Fruit fly (Drosophila melanogaster) whole organism, embryonic: ENCODE data around the gene CG14410.

Source experiments
- B-H2 ChIP-seq: fragments of 200-800 bp; sonication (Bioruptor generic); optimal IDR thresholded peaks from 2 replicates; lab custom pipeline; 2018; ENCODE audit warnings: missing biosample characterization, mild to moderate bottlenecking, missing genetic modification characterization
- CG10321 ChIP-seq: fragments of 200-800 bp; sonication (Bioruptor generic); IDR thresholded peaks from 2 replicates; pipeline ENCODE4 v1.3.6; 2022; ENCODE audit warnings: missing biosample characterization, missing genetic modification characterization
- CG10431 ChIP-seq: fragments of 200-800 bp; sonication (Bioruptor generic); optimal IDR thresholded peaks from 3 replicates; lab custom pipeline; 2018; ENCODE audit warnings: missing biosample characterization, mild to moderate bottlenecking, missing genetic modification characterization
- CG10979 ChIP-seq: fragments of 200-800 bp; sonication (Bioruptor generic); optimal IDR thresholded peaks from 2 replicates; lab custom pipeline; 2018; ENCODE audit warnings: missing biosample characterization, mild to moderate bottlenecking, missing genetic modification characterization, moderate library complexity
- CG11093 ChIP-seq: fragments of 200-800 bp; sonication (Bioruptor generic); IDR thresholded peaks from 3 replicates; pipeline ENCODE4 v1.3.6; 2022; ENCODE audit warnings: missing biosample characterization, missing genetic modification characterization
- CG12236 ChIP-seq: fragments of 200-800 bp; sonication (Bioruptor generic); optimal IDR thresholded peaks from 2 replicates; lab custom pipeline; 2016; ENCODE audit warnings: missing biosample characterization, missing genetic modification characterization
- CG12659 ChIP-seq: fragments of 200-800 bp; sonication (Bioruptor generic); optimal IDR thresholded peaks from 3 replicates; lab custom pipeline; 2017; ENCODE audit warnings: mild to moderate bottlenecking, missing biosample characterization, missing genetic modification reagents, missing genetic modification characterization
- CG13296 ChIP-seq: fragments of 200-800 bp; sonication (Bioruptor generic); optimal IDR thresholded peaks from 3 replicates; lab custom pipeline; 2018; ENCODE audit warnings: missing biosample characterization, mild to moderate bottlenecking, missing genetic modification characterization
- CG14014 ChIP-seq: fragments of 200-800 bp; sonication (Bioruptor generic); IDR thresholded peaks from 2 replicates; pipeline ENCODE4 v1.3.6; 2022; ENCODE audit warnings: missing biosample characterization, missing genetic modification characterization
- CG15696 ChIP-seq: fragments of 200-800 bp; sonication (Bioruptor generic); optimal IDR thresholded peaks from 2 replicates; lab custom pipeline; 2019; ENCODE audit warnings: missing biosample characterization, mild to moderate bottlenecking, missing genetic modification characterization, moderate library complexity
- CG17328 ChIP-seq: fragments of 200-800 bp; sonication (Bioruptor generic); IDR thresholded peaks from 2 replicates; pipeline ENCODE4 v1.3.6; 2022; ENCODE audit warnings: missing biosample characterization, missing genetic modification characterization
- CG18011 ChIP-seq: fragments of 200-800 bp; sonication (Bioruptor generic); optimal IDR thresholded peaks from 2 replicates; lab custom pipeline; 2017; ENCODE audit warnings: missing biosample characterization, missing genetic modification characterization, mild to moderate bottlenecking, moderate library complexity, missing genotype
- CG2202 ChIP-seq: fragments of 200-800 bp; sonication (Bioruptor generic); optimal IDR thresholded peaks from 2 replicates; lab custom pipeline; 2018; ENCODE audit warnings: missing biosample characterization, mild to moderate bottlenecking, missing genetic modification characterization
- CG32767 ChIP-seq: fragments of 200-800 bp; sonication (Bioruptor generic); IDR thresholded peaks from 2 replicates; pipeline ENCODE4 v1.3.6; 2022; ENCODE audit warnings: missing biosample characterization, missing genetic modification characterization
- CG3407 ChIP-seq: fragments of 200-800 bp; sonication (Bioruptor generic); optimal IDR thresholded peaks from 2 replicates; lab custom pipeline; 2018; ENCODE audit warnings: missing biosample characterization, mild to moderate bottlenecking, missing genetic modification characterization
- CG3726 ChIP-seq: fragments of 200-800 bp; sonication (Bioruptor generic); IDR thresholded peaks from 3 replicates; pipeline ENCODE4, ENCODE4 v1.3.6; 2022; ENCODE audit warnings: missing biosample characterization, missing genetic modification characterization
- CG3838 ChIP-seq: fragments of 200-800 bp; sonication (Bioruptor generic); optimal IDR thresholded peaks from 3 replicates; lab custom pipeline; 2016; ENCODE audit warnings: missing biosample characterization, missing genetic modification characterization
- CG5180 ChIP-seq: fragments of 200-800 bp; sonication (Bioruptor generic); optimal IDR thresholded peaks from 3 replicates; lab custom pipeline; 2017; ENCODE audit warnings: missing biosample characterization, missing genetic modification characterization, mild to moderate bottlenecking, moderate library complexity, missing genetic modification reagents
- CG5953 ChIP-seq: fragments of 200-800 bp; sonication (Bioruptor generic); IDR thresholded peaks from 2 replicates; pipeline ENCODE4 v1.3.6; 2022; ENCODE audit warnings: missing biosample characterization, missing genetic modification characterization
- CG6683 ChIP-seq: fragments of 200-800 bp; sonication (Bioruptor generic); optimal IDR thresholded peaks from 2 replicates; lab custom pipeline; 2017; ENCODE audit warnings: missing biosample characterization, mild to moderate bottlenecking, missing genetic modification characterization, missing genetic modification reagents
- CG6689 ChIP-seq: fragments of 200-800 bp; sonication (Bioruptor generic); IDR thresholded peaks from 2 replicates; pipeline ENCODE4 v1.3.6; 2022; ENCODE audit warnings: missing biosample characterization, missing genetic modification characterization
- Chrac-16 ChIP-seq: fragments of 200-800 bp; sonication (Bioruptor generic); optimal IDR thresholded peaks from 3 replicates; lab custom pipeline; 2016; ENCODE audit warnings: missing biosample characterization, missing genetic modification characterization
- Fer1 ChIP-seq: fragments of 200-800 bp; sonication (Bioruptor generic); optimal IDR thresholded peaks from 2 replicates; lab custom pipeline; 2017; ENCODE audit warnings: missing biosample characterization, mild to moderate bottlenecking, missing genetic modification characterization
- Gsc ChIP-seq: fragments of 200-800 bp; sonication (Bioruptor generic); IDR thresholded peaks from 2 replicates; pipeline ENCODE4 v1.3.6; 2022; ENCODE audit warnings: missing biosample characterization, missing genetic modification characterization
- HLH3B ChIP-seq: fragments of 200-800 bp; sonication (Bioruptor generic); IDR thresholded peaks from 2 replicates; pipeline ENCODE4 v1.3.6; 2022; ENCODE audit warnings: missing biosample characterization, missing genetic modification characterization
- PHDP ChIP-seq: fragments of 200-800 bp; sonication (Bioruptor generic); optimal IDR thresholded peaks from 3 replicates; lab custom pipeline; 2018; ENCODE audit warnings: missing biosample characterization, mild to moderate bottlenecking, missing genetic modification characterization, moderate library complexity
- Rx ChIP-seq: fragments of 200-800 bp; sonication (Bioruptor generic); IDR thresholded peaks from 2 replicates; pipeline ENCODE4 v1.3.6; 2022; ENCODE audit warnings: missing biosample characterization, missing genetic modification characterization
- Sry-β ChIP-seq: fragments of 200-800 bp; sonication (Bioruptor generic); optimal IDR thresholded peaks from 2 replicates; lab custom pipeline; 2018; ENCODE audit warnings: missing biosample characterization, mild to moderate bottlenecking, missing genetic modification characterization, moderate library complexity
- amos ChIP-seq: fragments of 200-800 bp; sonication (Bioruptor generic); IDR thresholded peaks from 2 replicates; pipeline ENCODE4 v1.3.6; 2022; ENCODE audit warnings: missing biosample characterization, missing genetic modification characterization; ENCODE audit not compliant: partially characterized antibody
- bbx ChIP-seq: fragments of 200-800 bp; sonication (Bioruptor generic); IDR thresholded peaks from 2 replicates; pipeline ENCODE4 v1.3.6; 2022; ENCODE audit warnings: missing biosample characterization, missing genetic modification characterization; ENCODE audit not compliant: partially characterized antibody
- chif ChIP-seq, 2 experiments: fragments of 200-800 bp; sonication (Bioruptor generic); optimal IDR thresholded peaks; 3 replicates each; lab custom pipeline; 2016; ENCODE audit warnings: missing biosample characterization in 2 of 2, missing genetic modification characterization in 2 of 2
- dm ChIP-seq: fragments of 200-800 bp; sonication (Bioruptor generic); optimal IDR thresholded peaks from 3 replicates; lab custom pipeline; 2016; ENCODE audit warnings: missing biosample characterization, missing genetic modification characterization
- fd96Cb ChIP-seq: fragments of 200-800 bp; sonication (Bioruptor generic); optimal IDR thresholded peaks from 2 replicates; lab custom pipeline; 2018; ENCODE audit warnings: missing biosample characterization, mild to moderate bottlenecking, missing genetic modification characterization, moderate library complexity
- fru ChIP-seq: fragments of >200 bp; optimal IDR thresholded peaks from 2 replicates; lab custom pipeline; 2017
- gem ChIP-seq: fragments of 200-800 bp; sonication (Bioruptor generic); optimal IDR thresholded peaks from 2 replicates; lab custom pipeline; 2019; ENCODE audit warnings: missing biosample characterization, mild to moderate bottlenecking, missing genetic modification characterization, moderate library complexity
- hb ChIP-seq: fragments of 200-800 bp; sonication (Bioruptor generic); IDR thresholded peaks from 3 replicates; pipeline ENCODE4 v1.3.6; 2022; ENCODE audit warnings: missing biosample characterization, missing genetic modification characterization; ENCODE audit not compliant: partially characterized antibody
- kay ChIP-seq: fragments of 200-800 bp; sonication (Bioruptor generic); optimal IDR thresholded peaks from 2 replicates; lab custom pipeline; 2016; ENCODE audit warnings: missing biosample characterization, missing genetic modification characterization
- lab ChIP-seq: fragments of 200-800 bp; sonication (Bioruptor generic); optimal IDR thresholded peaks from 3 replicates; lab custom pipeline; 2017; ENCODE audit warnings: missing biosample characterization, missing genetic modification characterization, mild to moderate bottlenecking, moderate library complexity, missing genetic modification reagents
- mam ChIP-seq: fragments of 200-800 bp; sonication (Bioruptor generic); optimal IDR thresholded peaks from 3 replicates; lab custom pipeline; 2016; ENCODE audit warnings: missing biosample characterization, missing genetic modification characterization
- nerfin-1 ChIP-seq: fragments of 200-800 bp; sonication (Bioruptor generic); optimal IDR thresholded peaks from 3 replicates; lab custom pipeline; 2019; ENCODE audit warnings: missing biosample characterization, mild to moderate bottlenecking, missing genetic modification characterization, moderate library complexity
- prd ChIP-seq, 3 experiments: fragments of >200 bp in 2 of 3; fragments of 200-800 bp in 1 of 3; sonication (Bioruptor generic) in 1 of 3; optimal IDR thresholded peaks in 2 of 3; IDR thresholded peaks in 1 of 3; 2 replicates in 2 of 3; 3 replicates in 1 of 3; pipeline versions ENCODE4 v1.3.6 to Lab custom; 2017 to 2022; ENCODE audit warnings: missing biosample characterization in 1 of 3, missing genetic modification characterization in 1 of 3
- psq ChIP-seq: fragments of 200-800 bp; sonication (Bioruptor generic); optimal IDR thresholded peaks from 2 replicates; lab custom pipeline; 2017; ENCODE audit warnings: missing biosample characterization, missing genetic modification characterization
- pzg ChIP-seq: fragments of 200-800 bp; sonication (Bioruptor generic); optimal IDR thresholded peaks from 3 replicates; lab custom pipeline; 2018; ENCODE audit warnings: missing biosample characterization, mild to moderate bottlenecking, missing genetic modification characterization, moderate library complexity
- sens ChIP-seq: fragments of 200-800 bp; sonication (Bioruptor generic); peaks from one replicate; lab custom pipeline; 2016; ENCODE audit warnings: missing biosample characterization, missing genetic modification characterization
- seq ChIP-seq: fragments of 200-800 bp; sonication (Bioruptor generic); IDR thresholded peaks from 2 replicates; pipeline ENCODE4 v1.3.6; 2022; ENCODE audit warnings: missing biosample characterization, missing genetic modification characterization
- sisA ChIP-seq: fragments of 200-800 bp; sonication (Bioruptor generic); IDR thresholded peaks from 2 replicates; pipeline ENCODE4 v1.3.6; 2022; ENCODE audit warnings: missing biosample characterization, missing genetic modification characterization
- tna ChIP-seq: fragments of 200-800 bp; sonication (Bioruptor generic); IDR thresholded peaks from 2 replicates; pipeline ENCODE4 v1.3.6; 2022; ENCODE audit warnings: missing biosample characterization, missing genetic modification characterization; ENCODE audit not compliant: partially characterized antibody
- trem ChIP-seq: fragments of 200-800 bp; optimal IDR thresholded peaks from 3 replicates; lab custom pipeline; 2019; ENCODE audit warnings: missing biosample characterization, mild to moderate bottlenecking, missing genetic modification characterization, moderate library complexity
- zfh2 ChIP-seq: fragments of 200-800 bp; sonication (Bioruptor generic); optimal IDR thresholded peaks from 2 replicates; lab custom pipeline; 2016; ENCODE audit warnings: missing biosample characterization, missing genetic modification characterization

The CG14410 gene

DNA sequence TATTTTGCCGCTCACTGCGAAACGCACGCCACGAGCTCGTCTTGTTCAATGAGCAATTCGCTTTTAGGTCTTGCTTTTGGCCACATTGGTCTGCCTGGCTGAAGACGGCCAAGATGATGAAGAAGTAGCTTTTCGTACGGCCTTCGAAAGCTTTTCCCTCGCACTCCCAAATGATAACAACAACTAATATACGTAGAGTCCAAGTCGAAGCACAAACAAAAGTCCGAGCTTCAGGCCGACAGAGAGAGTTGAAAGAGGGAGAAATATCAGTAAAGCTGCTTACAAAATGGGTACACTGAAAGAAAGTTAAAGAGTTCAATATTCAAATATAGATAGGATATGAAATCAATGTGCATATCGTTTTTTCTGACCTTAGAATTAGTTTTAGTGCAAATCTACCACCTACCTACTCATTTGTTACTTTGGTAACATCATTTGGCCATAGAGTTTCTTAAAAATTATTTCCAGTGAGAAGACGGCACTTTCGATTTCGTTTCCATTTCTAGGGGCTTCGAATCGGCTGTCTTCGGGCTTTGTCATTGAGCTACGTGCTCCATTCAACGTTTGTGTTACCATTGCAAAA, 46.1 kb downstream of the CG14410 start, which contains the start of the genes CG45064 and CG45065 (continued):
- TF ChIP-seq CG10321 (no peak), CG3838 (peak; percentile 13), Fer1 (GFP tag; lab: Kevin White, UChicago) (peak; percentile 75), CG32767 (peak; percentile 72; the same call in 1 of the 2 replicates), CG12659 (GFP tag; lab: Kevin White, UChicago) (peak; percentile 71), zfh2 (GFP tag; lab: Kevin White, UChicago) (peak; percentile 76), chif (GFP tag; optimal IDR thresholded peaks at IDR 0.05; lab: Kevin White, UChicago) (peak; percentile 70 to 84), amos (GFP tag; lab: Robert Waterston, UW) (no peak), Chrac-16 (GFP tag; lab: Kevin White, UChicago) (peak; percentile 64), lab (GFP tag; lab: Kevin White, UChicago) (peak; percentile 85), HLH3B (GFP tag; lab: Robert Waterston, UW) (peak; percentile 94), seq (GFP tag; lab: Robert Waterston, UW) (peak; percentile 80), CG11093 (GFP tag; lab: Robert Waterston, UW) (peak; percentile 76), fru (lab: Kevin White, UChicago) (no peak), sens (GFP tag; lab: Kevin White, UChicago) (peak; percentile 98), pzg (GFP tag; lab: Kevin White, UChicago) (no peak), CG13296 (GFP tag; lab: Kevin White, UChicago) (peak; percentile 49), tna (GFP tag; lab: Robert Waterston, UW) (no peak), fd96Cb (tag; lab: Kevin White, UChicago) (peak; percentile 89), CG3407 (GFP tag; lab: Kevin White, UChicago) (peak; percentile 74), Rx (GFP tag; lab: Robert Waterston, UW) (peak; percentile 88), CG3726 (GFP tag; lab: Robert Waterston, UW) (peak; percentile 59; the same call in 2 of the 3 replicates), CG17328 (GFP tag; lab: Robert Waterston, UW) (peak; percentile 87), trem (tag; lab: Kevin White, UChicago) (peak; percentile 61), PHDP (peak; percentile 84), sisA (GFP tag; lab: Robert Waterston, UW) (peak; percentile 91), gem (tag; lab: Kevin White, UChicago) (peak; percentile 91), CG6689 (GFP tag; lab: Robert Waterston, UW) (peak; percentile 79), CG18011 (GFP tag; lab: Kevin White, UChicago) (peak; percentile 32), nerfin-1 (tag; lab: Kevin White, UChicago) (peak; percentile 84), Sry-β (GFP tag; lab: Kevin White, UChicago) (peak; percentile 32), CG5953 (peak; percentile 91), prd (optimal IDR thresholded peaks at IDR 0.05; lab: Kevin White, UChicago) (no peak), prd (GFP tag; IDR thresholded peaks at IDR 0.05; lab: Robert Waterston, UW) (peak; percentile 84), CG6683 (GFP tag; lab: Kevin White, UChicago) (peak; percentile 64), psq (GFP tag; lab: Kevin White, UChicago) (peak; percentile 64), bbx (no peak), CG14014 (GFP tag; lab: Robert Waterston, UW) (peak; percentile 62), dm (GFP tag; lab: Kevin White, UChicago) (peak; percentile 38), CG10431 (GFP tag; lab: Kevin White, UChicago) (peak; percentile 70), mam (GFP tag; lab: Kevin White, UChicago) (peak; percentile 83), kay (GFP tag; lab: Kevin White, UChicago) (peak; percentile 59), CG2202 (tag; lab: Kevin White, UChicago) (peak; percentile 47), Gsc (GFP tag; lab: Robert Waterston, UW) (peak; percentile 59; the same call in 1 of the 2 replicates), hb (GFP tag; lab: Robert Waterston, UW) (no peak), CG5180 (GFP tag; lab: Kevin White, UChicago) (peak; percentile 78), CG15696 (no peak), CG12236 (GFP tag; lab: Kevin White, UChicago) (peak; percentile 68), CG10979 (tag; lab: Kevin White, UChicago) (peak; percentile 87), B-H2 (GFP tag; lab: Kevin White, UChicago) (no peak)
